Worm (Caenorhabditis elegans): ENCODE results near the gene B0001.4.

DNA sequence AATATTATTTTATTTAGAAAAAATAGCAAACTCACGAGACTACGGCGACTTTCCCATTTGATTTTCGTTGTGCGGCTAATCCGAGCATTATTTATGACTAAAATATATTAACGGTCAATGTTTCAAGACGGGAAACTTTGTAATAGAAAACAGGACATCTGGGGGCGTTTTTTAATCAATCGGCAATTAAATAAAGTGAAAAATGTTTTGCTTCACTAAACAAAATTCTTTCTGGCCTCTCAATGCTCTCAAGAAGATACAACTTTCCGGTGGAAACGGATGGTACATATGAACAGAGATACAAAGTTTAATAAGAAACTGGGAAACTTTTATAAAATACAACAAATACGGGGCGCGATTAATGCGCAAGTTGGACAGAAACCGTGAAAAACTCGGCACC lies 12.9 kb upstream of the B0001.4 start, which contains the start of gene B0001.2:
- TF ChIP-seq him-1 (tag; optimal IDR thresholded peaks at IDR 0.05) (no peak), dao-5 (tag; optimal IDR thresholded peaks at IDR 0.05) (no peak)
